Worm (Caenorhabditis elegans) whole organism, L3 larva: ENCODE measurements around the gene acsd-1.

Experiments
- R02D3.7 ChIP-seq: fragments of 150-350 bp; optimal IDR thresholded peaks from 2 replicates; lab custom pipeline; 2014; ENCODE audit warnings: missing biosample characterization, missing genetic modification characterization
- ZK546.5 ChIP-seq: sonication (generic microtip); optimal IDR thresholded peaks from 2 replicates; lab custom pipeline; 2017; ENCODE audit warnings: missing biosample characterization, missing genetic modification characterization
- aly-2 ChIP-seq: fragments of 150-350 bp; optimal IDR thresholded peaks from 2 replicates; lab custom pipeline; 2014; ENCODE audit warnings: missing biosample characterization, missing genetic modification characterization
- ceh-16 ChIP-seq: sonication (generic microtip); optimal IDR thresholded peaks from 2 replicates; lab custom pipeline; 2017; ENCODE audit warnings: missing biosample characterization, missing genetic modification characterization
- ceh-28 ChIP-seq: fragments of 150-350 bp; optimal IDR thresholded peaks from 2 replicates; lab custom pipeline; 2014; ENCODE audit warnings: missing biosample characterization, missing genetic modification reagents, missing genetic modification characterization
- ceh-9 ChIP-seq: sonication (generic microtip); optimal IDR thresholded peaks from 2 replicates; lab custom pipeline; 2018; ENCODE audit warnings: missing biosample characterization, missing genetic modification characterization
- daf-12 ChIP-seq: fragments of 150-350 bp; optimal IDR thresholded peaks from 2 replicates; lab custom pipeline; 2014; ENCODE audit warnings: missing biosample characterization, missing genetic modification reagents, missing genetic modification characterization
- egl-27 ChIP-seq: sonication (generic microtip); optimal IDR thresholded peaks from 4 replicates; lab custom pipeline; 2017; ENCODE audit warnings: missing biosample characterization, missing genetic modification reagents, missing genetic modification characterization
- egl-5 ChIP-seq: fragments of 150-350 bp; optimal IDR thresholded peaks from 2 replicates; lab custom pipeline; 2017; ENCODE audit warnings: missing biosample characterization, missing genetic modification reagents, missing genetic modification characterization, inconsistent platforms
- elt-1 ChIP-seq: fragments of 150-350 bp; optimal IDR thresholded peaks from 2 replicates; lab custom pipeline; 2014; ENCODE audit warnings: missing biosample characterization, missing genetic modification characterization
- elt-2 ChIP-seq: sonication (generic microtip); optimal IDR thresholded peaks from 2 replicates; lab custom pipeline; 2016; ENCODE audit warnings: missing genetic modification reagents, mild to moderate bottlenecking, missing genetic modification characterization, missing compliant biosample characterization
- elt-3 ChIP-seq, 3 experiments: fragments of 150-350 bp in 1 of 3; sonication (generic microtip) in 2 of 3; optimal IDR thresholded peaks; 2 replicates in 2 of 3; 4 replicates in 1 of 3; lab custom pipeline; 2014 to 2017; ENCODE audit warnings: missing biosample characterization in 3 of 3, missing genetic modification characterization in 3 of 3
- eor-1 ChIP-seq, 2 experiments: fragments of 150-350 bp; optimal IDR thresholded peaks; 2 replicates each; lab custom pipeline; 2014 to 2018; ENCODE audit warnings: missing biosample characterization in 2 of 2, missing genetic modification characterization in 2 of 2
- fkh-2 ChIP-seq: fragments of 150-350 bp; optimal IDR thresholded peaks from 2 replicates; lab custom pipeline; 2014; ENCODE audit warnings: missing biosample characterization, missing genetic modification reagents, missing genetic modification characterization
- hmg-11 ChIP-seq: sonication (generic microtip); optimal IDR thresholded peaks from 2 replicates; lab custom pipeline; 2016; ENCODE audit warnings: missing genetic modification characterization, missing compliant biosample characterization
- lin-39 ChIP-seq: fragments of 150-350 bp; optimal IDR thresholded peaks from 2 replicates; lab custom pipeline; 2018; ENCODE audit warnings: missing biosample characterization, missing genetic modification reagents, missing genetic modification characterization
- lsy-12 ChIP-seq: sonication (generic microtip); optimal IDR thresholded peaks from 2 replicates; lab custom pipeline; 2016; ENCODE audit warnings: mild to moderate bottlenecking, missing genetic modification characterization, missing compliant biosample characterization
- mml-1 ChIP-seq: fragments of 150-350 bp; sonication (generic microtip); optimal IDR thresholded peaks from 3 replicates; lab custom pipeline; 2014; ENCODE audit warnings: missing biosample characterization, missing genetic modification characterization
- nfya-1 ChIP-seq: sonication (generic microtip); optimal IDR thresholded peaks from 2 replicates; lab custom pipeline; 2017; ENCODE audit warnings: missing genetic modification characterization, mild to moderate bottlenecking, missing compliant biosample characterization, antibody characterized with exemption, moderate library complexity; ENCODE audit not compliant: insufficient read depth
- nhr-11 ChIP-seq: fragments of 150-350 bp; optimal IDR thresholded peaks from 2 replicates; lab custom pipeline; 2014; ENCODE audit warnings: missing biosample characterization, missing genetic modification characterization
- nhr-12 ChIP-seq: fragments of 150-350 bp; optimal IDR thresholded peaks from 2 replicates; lab custom pipeline; 2014; ENCODE audit warnings: missing biosample characterization, missing genetic modification characterization
- nhr-23 ChIP-seq: fragments of 150-350 bp; optimal IDR thresholded peaks from 2 replicates; lab custom pipeline; 2014; ENCODE audit warnings: missing biosample characterization, missing genetic modification reagents, missing genetic modification characterization
- nhr-237 ChIP-seq: fragments of 150-350 bp; optimal IDR thresholded peaks from 2 replicates; lab custom pipeline; 2014; ENCODE audit warnings: missing biosample characterization, missing genetic modification characterization
- nhr-25 ChIP-seq: sonication (generic microtip); optimal IDR thresholded peaks from 2 replicates; lab custom pipeline; 2017; ENCODE audit warnings: missing biosample characterization, missing genetic modification characterization
- nhr-43 ChIP-seq: sonication (generic microtip); optimal IDR thresholded peaks from 2 replicates; lab custom pipeline; 2016; ENCODE audit warnings: mild to moderate bottlenecking, missing genetic modification characterization, missing compliant biosample characterization; ENCODE audit not compliant: poor library complexity, severe bottlenecking
- nhr-76 ChIP-seq: fragments of 150-350 bp; sonication (generic microtip); optimal IDR thresholded peaks from 5 replicates; lab custom pipeline; 2014; ENCODE audit warnings: missing biosample characterization, missing genetic modification characterization
- nhr-77 ChIP-seq: fragments of 150-350 bp; optimal IDR thresholded peaks from 2 replicates; lab custom pipeline; 2014; ENCODE audit warnings: missing biosample characterization, missing genetic modification characterization
- pha-4 ChIP-seq: fragments of 150-350 bp; optimal IDR thresholded peaks from 2 replicates; lab custom pipeline; 2014; ENCODE audit warnings: missing biosample characterization, missing genetic modification reagents, missing genetic modification characterization
- pqm-1 ChIP-seq: fragments of 150-350 bp; optimal IDR thresholded peaks from 2 replicates; lab custom pipeline; 2017; ENCODE audit warnings: missing biosample characterization, missing genetic modification characterization, inconsistent platforms
- sea-2 ChIP-seq: fragments of 150-350 bp; sonication (generic microtip); optimal IDR thresholded peaks from 4 replicates; lab custom pipeline; 2014; ENCODE audit warnings: missing biosample characterization, missing genetic modification reagents, missing genetic modification characterization
- skn-1 ChIP-seq: fragments of 150-350 bp; optimal IDR thresholded peaks from 2 replicates; lab custom pipeline; 2014; ENCODE audit warnings: missing biosample characterization, missing genetic modification characterization
- snpc-4 ChIP-seq: fragments of 150-350 bp; optimal IDR thresholded peaks from 2 replicates; lab custom pipeline; 2014; ENCODE audit warnings: missing biosample characterization, missing genetic modification characterization
- tbx-2 ChIP-seq: sonication (generic microtip); optimal IDR thresholded peaks from 2 replicates; lab custom pipeline; 2016; ENCODE audit warnings: mild to moderate bottlenecking, missing genetic modification characterization, missing compliant biosample characterization
- unc-39 ChIP-seq: sonication (generic microtip); optimal IDR thresholded peaks from 4 replicates; lab custom pipeline; 2017; ENCODE audit warnings: missing biosample characterization, missing genetic modification characterization
- zag-1 ChIP-seq: fragments of 150-350 bp; optimal IDR thresholded peaks from 2 replicates; lab custom pipeline; 2014; ENCODE audit warnings: missing biosample characterization, missing genetic modification characterization
- ztf-11 ChIP-seq: fragments of 150-350 bp; optimal IDR thresholded peaks from 2 replicates; lab custom pipeline; 2014; ENCODE audit warnings: missing biosample characterization, missing genetic modification characterization

Gene acsd-1

ce11 chrIII:1081101-1081500, 35.2 kb upstream of the acsd-1 start, which contains the start of gene par-2:
par-2 (plus strand) TSS chrIII:1081401.
- TF ChIP-seq nfya-1 (tag; lab: Kevin White, UChicago), result no peak
- TF ChIP-seq nhr-25 (tag; lab: Kevin White, UChicago), result no peak
- no peak for TF ChIP-seq nhr-237
- TF ChIP-seq egl-5, result no peak
- TF ChIP-seq daf-12 (tag; lab: Kevin White, UChicago), result no peak
- TF ChIP-seq ceh-16 (tag; lab: Kevin White, UChicago), result no peak
- no peak for TF ChIP-seq tbx-2
- no peak for TF ChIP-seq nhr-12 (tag; lab: Kevin White, UChicago)
- TF ChIP-seq unc-39 (tag; lab: Kevin White, UChicago), result no peak
- no peak for TF ChIP-seq snpc-4 (tag; lab: Kevin White, UChicago)
- TF ChIP-seq nhr-76 (tag; lab: Kevin White, UChicago), result no peak
- no peak for TF ChIP-seq nhr-77 (tag; lab: Kevin White, UChicago)
- no peak for TF ChIP-seq elt-3 (tag; optimal IDR thresholded peaks at IDR 0.05; lab: Kevin White, UChicago)
- no peak for TF ChIP-seq fkh-2
- no peak for TF ChIP-seq pqm-1 (tag; lab: Kevin White, UChicago)
- TF ChIP-seq mml-1, result no peak
- no peak for TF ChIP-seq sea-2 (GFP tag; lab: Kevin White, UChicago)
- TF ChIP-seq elt-1 (tag; lab: Kevin White, UChicago), result no peak
- TF ChIP-seq nhr-43 (tag; lab: Kevin White, UChicago), result no peak

DNA sequence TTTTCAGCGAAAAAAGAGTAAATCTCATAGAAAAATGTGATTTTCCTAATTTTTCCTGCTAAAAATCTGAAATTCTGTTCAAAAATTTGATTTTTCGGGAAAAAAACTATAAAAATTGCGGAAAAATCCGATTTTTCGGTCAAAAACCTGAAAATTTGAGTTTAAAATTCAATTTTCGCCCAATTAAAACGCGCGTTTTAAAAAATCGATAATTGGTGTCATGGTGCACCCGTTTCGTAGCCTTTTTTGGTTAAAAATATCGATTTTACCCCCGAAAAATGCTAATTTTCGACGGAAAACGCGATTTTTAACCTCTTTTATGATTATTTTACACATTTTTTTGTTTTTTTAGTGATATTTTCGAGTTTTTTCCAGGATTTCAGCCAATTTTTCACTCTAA, 31.3 kb upstream of the acsd-1 start:
- TF ChIP-seq ceh-28 (tag; lab: Kevin White, UChicago) (peak; percentile 60), R02D3.7 (tag; lab: Kevin White, UChicago) (no peak), nhr-23 (tag; lab: Kevin White, UChicago) (no peak), ceh-9 (no peak), mml-1 (no peak), nhr-43 (tag; lab: Kevin White, UChicago) (no peak), ceh-16 (tag; lab: Kevin White, UChicago) (no peak)

- peak; percentile 87 for TF ChIP-seq ceh-28 (tag; lab: Kevin White, UChicago)
- TF ChIP-seq hmg-11, result no peak
Observed at ce11 chrIII:1094391-1094790, 21.9 kb upstream of the acsd-1 start.

DNA sequence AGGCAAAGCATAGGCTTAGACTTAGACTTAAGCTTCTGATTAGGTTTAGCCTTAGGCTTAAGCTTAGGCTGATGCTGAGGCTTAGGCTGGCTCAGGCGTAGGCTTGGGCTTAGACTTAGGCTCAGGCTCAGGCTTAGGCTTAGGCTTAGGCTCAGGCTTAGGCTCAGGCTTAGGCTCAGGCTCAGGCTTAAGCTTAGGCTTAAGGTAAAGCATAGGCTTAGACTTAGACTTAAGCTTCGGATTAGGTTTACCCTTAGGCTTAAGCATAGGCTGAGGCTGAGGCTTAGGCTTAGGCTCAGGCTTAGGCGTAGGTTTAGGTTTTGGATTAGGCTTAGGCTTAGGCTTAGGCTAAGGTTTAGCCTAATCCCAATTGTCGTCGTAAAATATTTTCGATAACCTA, 16.7 kb upstream of the acsd-1 start:
- no peak for TF ChIP-seq eor-1 (tag; optimal IDR thresholded peaks at IDR 0.05; lab: Kevin White, UChicago)
- no peak for TF ChIP-seq zag-1
- no peak for TF ChIP-seq unc-39 (tag; lab: Kevin White, UChicago)
- TF ChIP-seq ztf-11 (tag; lab: Kevin White, UChicago), result no peak
- no peak for TF ChIP-seq ceh-28 (tag; lab: Kevin White, UChicago)
- TF ChIP-seq nhr-11 (tag; lab: Kevin White, UChicago), result no peak
- TF ChIP-seq pqm-1 (tag; lab: Kevin White, UChicago), result no peak
- no peak for TF ChIP-seq ceh-9
- TF ChIP-seq egl-5, result no peak
- TF ChIP-seq hmg-11, result no peak
- TF ChIP-seq nhr-12 (tag; lab: Kevin White, UChicago), result no peak

DNA sequence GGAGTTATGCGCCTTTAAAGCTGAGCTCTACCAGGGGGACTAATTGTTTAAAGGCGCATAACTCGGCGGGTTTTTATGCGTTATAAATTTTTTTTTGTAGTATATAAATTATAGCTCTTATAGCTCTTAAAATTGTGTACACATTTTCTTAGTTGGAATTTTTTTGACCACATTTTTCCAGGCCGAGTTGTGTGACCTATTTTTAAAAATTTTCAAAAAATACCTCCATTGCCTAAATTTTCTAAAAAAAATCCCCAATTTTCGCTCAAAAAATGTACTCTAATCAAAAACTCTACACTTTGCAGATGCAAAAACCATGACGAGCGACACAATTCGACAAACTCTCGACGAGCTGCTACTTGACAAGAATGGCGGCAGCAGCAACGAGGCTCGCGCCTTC, 13.4 kb upstream of the acsd-1 start, which contains the start of gene exc-6:
Gene exc-6, plus strand, starts transcription at position 301 of the 400 bp plus-strand sequence.
- no peak for TF ChIP-seq egl-27
- TF ChIP-seq elt-1 (tag; lab: Kevin White, UChicago), result no peak
- TF ChIP-seq aly-2 (tag; lab: Kevin White, UChicago), result no peak
- TF ChIP-seq elt-2, result no peak
- TF ChIP-seq nhr-23 (tag; lab: Kevin White, UChicago), result no peak
- no peak for TF ChIP-seq ceh-16 (tag; lab: Kevin White, UChicago)
- TF ChIP-seq tbx-2, result no peak
- TF ChIP-seq ZK546.5 (tag; lab: Kevin White, UChicago), result no peak
- TF ChIP-seq fkh-2, result no peak

ce11 chrIII:1122239-1122638, 6.0 kb downstream of the acsd-1 start:
- TF ChIP-seq mml-1, result no peak
- peak; percentile 50 for TF ChIP-seq hmg-11
- no peak for TF ChIP-seq daf-12 (tag; lab: Kevin White, UChicago)
- peak; percentile 41 for TF ChIP-seq nfya-1 (tag; lab: Kevin White, UChicago)
- peak; percentile 37 for TF ChIP-seq elt-2
- peak; percentile 14 for TF ChIP-seq pha-4 (tag; lab: Kevin White, UChicago)
- no peak for TF ChIP-seq ceh-28 (tag; lab: Kevin White, UChicago)
- TF ChIP-seq unc-39 (tag; lab: Kevin White, UChicago), result no peak
- TF ChIP-seq lin-39 (tag; lab: Kevin White, UChicago), result peak; percentile 58
- TF ChIP-seq nhr-76 (tag; lab: Kevin White, UChicago), result no peak
- TF ChIP-seq lsy-12, result peak; percentile 37
- TF ChIP-seq skn-1 (tag; lab: Kevin White, UChicago), result peak; percentile 35
